Fruit fly (Drosophila melanogaster): Measurements from ENCODE around the gene MAGE.

Gene MAGE

dm6 chr3R:7154586-7155357, at the start of gene MAGE:
Gene MAGE (minus strand): TSS chr3R:7155180.
- TF ChIP-seq CG4496 (GFP tag; IDR thresholded peaks at IDR 0.05): no peak
- no peak for TF ChIP-seq Snoo (tag; optimal IDR thresholded peaks at IDR 0.05)
- no peak for TF ChIP-seq CG32121 (GFP tag; IDR thresholded peaks at IDR 0.05)
- TF ChIP-seq rn (GFP tag; IDR thresholded peaks at IDR 0.05): no peak
- no peak for TF ChIP-seq gl (tag; optimal IDR thresholded peaks at IDR 0.05)
- TF ChIP-seq CG17806 (tag; optimal IDR thresholded peaks at IDR 0.05): no peak
- no peak for TF ChIP-seq CG12605 (GFP tag; IDR thresholded peaks at IDR 0.05)
- no peak for TF ChIP-seq Pif1A (GFP tag; optimal IDR thresholded peaks at IDR 0.05)
- no peak for TF ChIP-seq fd96Ca (GFP tag; IDR thresholded peaks at IDR 0.05)
- no peak for TF ChIP-seq Pif1B (GFP tag; optimal IDR thresholded peaks at IDR 0.05)
- no peak for TF ChIP-seq EcR (GFP tag; optimal IDR thresholded peaks at IDR 0.05)
- TF ChIP-seq Ets98B (GFP tag; IDR thresholded peaks at IDR 0.05): no peak
- TF ChIP-seq CG10348 (GFP tag; IDR thresholded peaks at IDR 0.05): no peak
- no peak for TF ChIP-seq CG14655 (GFP tag; optimal IDR thresholded peaks at IDR 0.05)
- no peak for TF ChIP-seq CG8301 (tag; optimal IDR thresholded peaks at IDR 0.05)

- TF ChIP-seq Pif1A (GFP tag; optimal IDR thresholded peaks at IDR 0.05): no peak
- no peak for TF ChIP-seq CG4496 (GFP tag; IDR thresholded peaks at IDR 0.05)
- no peak for TF ChIP-seq CG8301 (tag; optimal IDR thresholded peaks at IDR 0.05)
- TF ChIP-seq CG15710 (tag; optimal IDR thresholded peaks at IDR 0.05): no peak
- no peak for TF ChIP-seq CG8159 (tag; optimal IDR thresholded peaks at IDR 0.05)
- no peak for TF ChIP-seq CG13204 (GFP tag; optimal IDR thresholded peaks at IDR 0.05)
- no peak for TF ChIP-seq CG34367 (tag; optimal IDR thresholded peaks at IDR 0.05)
- TF ChIP-seq D1 (tag; optimal IDR thresholded peaks at IDR 0.05): no peak
- TF ChIP-seq rn (GFP tag; IDR thresholded peaks at IDR 0.05): no peak
These were observed 45.7 kb upstream of the MAGE start, which contains the start of gene CG14609 for dm6 chr3R:7200670-7201069. Gene CG14609 (plus strand): TSS chr3R:7200970.

dm6 chr3R:7199849-7200248, 44.9 kb upstream of the MAGE start:
- TF ChIP-seq Ets98B (GFP tag; IDR thresholded peaks at IDR 0.05): no peak
- no peak for TF ChIP-seq Pif1A (GFP tag; optimal IDR thresholded peaks at IDR 0.05)
- TF ChIP-seq CG8159 (tag; optimal IDR thresholded peaks at IDR 0.05): no peak
- TF ChIP-seq D1 (tag; optimal IDR thresholded peaks at IDR 0.05): peak; percentile 34
- no peak for TF ChIP-seq Snoo (tag; optimal IDR thresholded peaks at IDR 0.05)
- TF ChIP-seq EcR (GFP tag; optimal IDR thresholded peaks at IDR 0.05): no peak
- no peak for TF ChIP-seq CG34367 (tag; optimal IDR thresholded peaks at IDR 0.05)

- TF ChIP-seq Ets98B (GFP tag; IDR thresholded peaks at IDR 0.05) (no peak), CG13204 (GFP tag; optimal IDR thresholded peaks at IDR 0.05) (no peak), CG14655 (GFP tag; optimal IDR thresholded peaks at IDR 0.05) (no peak), CG12605 (GFP tag; IDR thresholded peaks at IDR 0.05) (no peak), CG8301 (tag; optimal IDR thresholded peaks at IDR 0.05) (no peak), CG4496 (GFP tag; IDR thresholded peaks at IDR 0.05) (no peak), Pif1A (GFP tag; optimal IDR thresholded peaks at IDR 0.05) (no peak), CG17806 (tag; optimal IDR thresholded peaks at IDR 0.05) (no peak), CG10348 (GFP tag; IDR thresholded peaks at IDR 0.05) (no peak), CG15710 (tag; optimal IDR thresholded peaks at IDR 0.05) (no peak), D1 (tag; optimal IDR thresholded peaks at IDR 0.05) (no peak), fd96Ca (GFP tag; IDR thresholded peaks at IDR 0.05) (no peak), EcR (GFP tag; optimal IDR thresholded peaks at IDR 0.05) (no peak), CG34367 (tag; optimal IDR thresholded peaks at IDR 0.05) (no peak), Pif1B (GFP tag; optimal IDR thresholded peaks at IDR 0.05) (no peak), gl (tag; optimal IDR thresholded peaks at IDR 0.05) (no peak), CG32121 (GFP tag; IDR thresholded peaks at IDR 0.05) (no peak), CG9948 (tag; optimal IDR thresholded peaks at IDR 0.05) (no peak), Snoo (tag; optimal IDR thresholded peaks at IDR 0.05) (no peak)
These were observed 33.7 kb upstream of the MAGE start for dm6 chr3R:7188697-7189096.

dm6 chr3R:7187989-7188388, 33.0 kb upstream of the MAGE start:
- TF ChIP-seq CG14655 (GFP tag; optimal IDR thresholded peaks at IDR 0.05) (no peak), CG34367 (tag; optimal IDR thresholded peaks at IDR 0.05) (no peak), CG10348 (GFP tag; IDR thresholded peaks at IDR 0.05) (no peak), CG15710 (tag; optimal IDR thresholded peaks at IDR 0.05) (no peak), EcR (GFP tag; optimal IDR thresholded peaks at IDR 0.05) (no peak), gl (tag; optimal IDR thresholded peaks at IDR 0.05) (no peak), Pif1B (GFP tag; optimal IDR thresholded peaks at IDR 0.05) (no peak), Ets98B (GFP tag; IDR thresholded peaks at IDR 0.05) (no peak), CG4496 (GFP tag; IDR thresholded peaks at IDR 0.05) (no peak), CG13204 (GFP tag; optimal IDR thresholded peaks at IDR 0.05) (no peak), CG32121 (GFP tag; IDR thresholded peaks at IDR 0.05) (no peak), CG8159 (tag; optimal IDR thresholded peaks at IDR 0.05) (no peak), D1 (tag; optimal IDR thresholded peaks at IDR 0.05) (no peak), CG9948 (tag; optimal IDR thresholded peaks at IDR 0.05) (no peak), Pif1A (GFP tag; optimal IDR thresholded peaks at IDR 0.05) (no peak), CG17806 (tag; optimal IDR thresholded peaks at IDR 0.05) (no peak), Snoo (tag; optimal IDR thresholded peaks at IDR 0.05) (no peak)
